Worm (Caenorhabditis elegans): ENCODE measurements around the gene fkh-2.
A peak's percentile ranks its signal among the peaks of the same experiment; 100 is the strongest.

fkh-2 gene

ce11 chrX:3785111-3785808 is 43.1 kb upstream of the fkh-2 start:
- TF ChIP-seq ztf-1 (GFP tag; conservative IDR thresholded peaks at IDR 0.05) (no peak), crh-2 (tag; optimal IDR thresholded peaks at IDR 0.05) (no peak), unc-62 (GFP tag; optimal IDR thresholded peaks at IDR 0.05) (no peak), nhr-21 (tag; optimal IDR thresholded peaks at IDR 0.05) (no peak), mbf-1 (tag; optimal IDR thresholded peaks at IDR 0.05) (no peak), ztf-4 (tag; optimal IDR thresholded peaks at IDR 0.05) (no peak), snpc-4 (tag; optimal IDR thresholded peaks at IDR 0.05) (no peak), sma-3 (GFP tag; optimal IDR thresholded peaks at IDR 0.05) (peak; percentile 27), nhr-129 (tag; optimal IDR thresholded peaks at IDR 0.05) (peak; percentile 42), nhr-12 (tag; optimal IDR thresholded peaks at IDR 0.05) (no peak), alr-1 (tag; optimal IDR thresholded peaks at IDR 0.05) (no peak), ceh-16 (tag; optimal IDR thresholded peaks at IDR 0.05) (no peak), nhr-6 (tag; optimal IDR thresholded peaks at IDR 0.05) (no peak), blmp-1 (tag; optimal IDR thresholded peaks at IDR 0.05; ENCODE audit: insufficient read depth) (peak; percentile 80), sma-9 (GFP tag; optimal IDR thresholded peaks at IDR 0.05) (peak; percentile 18), sma-9 (tag; optimal IDR thresholded peaks at IDR 0.05) (no peak), sem-4 (tag; optimal IDR thresholded peaks at IDR 0.05) (no peak), fos-1 (tag; optimal IDR thresholded peaks at IDR 0.05) (no peak), ZK546.5 (tag; optimal IDR thresholded peaks at IDR 0.05) (no peak), C34F6.9 (tag; optimal IDR thresholded peaks at IDR 0.05) (peak; percentile 7), ama-1 (optimal IDR thresholded peaks at IDR 0.05) (no peak), lin-13 (GFP tag; optimal IDR thresholded peaks at IDR 0.05) (no peak), nhr-237 (tag; optimal IDR thresholded peaks at IDR 0.05) (no peak), nhr-23 (tag; optimal IDR thresholded peaks at IDR 0.05) (no peak), unc-55 (GFP tag; optimal IDR thresholded peaks at IDR 0.05) (no peak), nhr-25 (tag; optimal IDR thresholded peaks at IDR 0.05) (no peak)

- TF ChIP-seq ceh-82 (tag; optimal IDR thresholded peaks at IDR 0.05): no peak
Observed at ce11 chrX:3783659-3784058, 41.5 kb upstream of the fkh-2 start.

- TF ChIP-seq nhr-25 (tag; optimal IDR thresholded peaks at IDR 0.05): no peak
- no peak for TF ChIP-seq ZK546.5 (tag; optimal IDR thresholded peaks at IDR 0.05)
- TF ChIP-seq unc-39 (tag; optimal IDR thresholded peaks at IDR 0.05): no peak
- no peak for TF ChIP-seq skn-1 (tag; optimal IDR thresholded peaks at IDR 0.05)
- no peak for TF ChIP-seq alr-1 (tag; optimal IDR thresholded peaks at IDR 0.05)
- TF ChIP-seq unc-55 (GFP tag; optimal IDR thresholded peaks at IDR 0.05): no peak
- TF ChIP-seq Y55F3AM.14 (GFP tag; optimal IDR thresholded peaks at IDR 0.05): no peak
- no peak for TF ChIP-seq sma-9 (GFP tag; optimal IDR thresholded peaks at IDR 0.05)
- no peak for TF ChIP-seq sma-9 (tag; optimal IDR thresholded peaks at IDR 0.05)
- no peak for TF ChIP-seq lin-11 (tag; optimal IDR thresholded peaks at IDR 0.05)
- TF ChIP-seq F13H6.1 (tag; optimal IDR thresholded peaks at IDR 0.05): no peak
- no peak for TF ChIP-seq gmeb-1 (tag; optimal IDR thresholded peaks at IDR 0.05)
- no peak for TF ChIP-seq nhr-21 (tag; optimal IDR thresholded peaks at IDR 0.05)
- TF ChIP-seq nhr-12 (tag; optimal IDR thresholded peaks at IDR 0.05): no peak
- TF ChIP-seq ztf-11 (tag; optimal IDR thresholded peaks at IDR 0.05): no peak
Observed at ce11 chrX:3781040-3781439, 38.9 kb upstream of the fkh-2 start, which contains the start of gene marg-1. marg-1 (minus strand) TSS chrX:3781140.

- TF ChIP-seq blmp-1 (tag; optimal IDR thresholded peaks at IDR 0.05; ENCODE audit: insufficient read depth) (peak; percentile 32), ceh-82 (tag; optimal IDR thresholded peaks at IDR 0.05) (no peak)
Observed at ce11 chrX:3773233-3773632, 31.1 kb upstream of the fkh-2 start.

ce11 chrX:3772405-3772804 is 30.3 kb upstream of the fkh-2 start, which contains the start of gene F47B7.2:
F47B7.2 (plus strand) TSS chrX:3772762.
- TF ChIP-seq nhr-129 (tag; optimal IDR thresholded peaks at IDR 0.05): no peak
- TF ChIP-seq nhr-11 (tag; optimal IDR thresholded peaks at IDR 0.05): no peak
- TF ChIP-seq C34F6.9 (tag; optimal IDR thresholded peaks at IDR 0.05): peak; percentile 57
- peak; percentile 17 for TF ChIP-seq crh-2 (tag; optimal IDR thresholded peaks at IDR 0.05)
- TF ChIP-seq nhr-25 (tag; optimal IDR thresholded peaks at IDR 0.05): no peak
- TF ChIP-seq unc-55 (GFP tag; optimal IDR thresholded peaks at IDR 0.05): peak; percentile 64
- no peak for TF ChIP-seq sma-3 (GFP tag; optimal IDR thresholded peaks at IDR 0.05)
- peak; percentile 13 for TF ChIP-seq fos-1 (tag; optimal IDR thresholded peaks at IDR 0.05)
- no peak for TF ChIP-seq ceh-16 (tag; optimal IDR thresholded peaks at IDR 0.05)
- no peak for TF ChIP-seq ZK546.5 (tag; optimal IDR thresholded peaks at IDR 0.05)
- peak; percentile 15 for TF ChIP-seq sem-4 (tag; optimal IDR thresholded peaks at IDR 0.05)
- TF ChIP-seq mab-5 (tag; optimal IDR thresholded peaks at IDR 0.05): no peak
- no peak for TF ChIP-seq unc-39 (tag; optimal IDR thresholded peaks at IDR 0.05)
- peak in 1 of 2 experiments; percentile 21 for TF ChIP-seq lsy-2 (tag; optimal IDR thresholded peaks at IDR 0.05)
- peak; percentile 38 for TF ChIP-seq gmeb-1 (tag; optimal IDR thresholded peaks at IDR 0.05)
- peak; percentile 19 for TF ChIP-seq sma-9 (GFP tag; optimal IDR thresholded peaks at IDR 0.05)
- TF ChIP-seq sma-9 (tag; optimal IDR thresholded peaks at IDR 0.05): no peak
